Worm (Caenorhabditis elegans): ENCODE data around the gene try-9.
A peak's percentile ranks its signal among the peaks of the same experiment; 100 is the strongest.

try-9 gene

DNA sequence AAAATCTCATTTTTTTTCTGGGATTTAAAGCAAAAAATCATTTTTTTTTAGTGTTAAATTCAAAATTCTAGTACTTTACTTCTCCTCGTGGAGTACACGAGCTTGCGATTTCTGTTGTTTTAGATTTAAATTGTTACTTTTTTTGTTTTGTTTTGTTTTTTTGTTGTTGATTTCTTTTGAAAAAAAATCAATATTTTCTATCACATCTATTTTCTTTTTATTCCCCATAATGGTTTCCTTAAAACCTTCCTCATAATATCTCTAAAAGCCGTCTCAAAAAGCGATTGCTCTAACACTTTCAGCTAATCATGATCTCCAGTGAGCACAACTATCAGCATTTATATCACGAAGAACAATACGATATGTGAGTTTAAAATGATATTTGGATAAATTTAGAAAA, 33.6 kb upstream of the try-9 start, which contains the start of gene madf-3:
madf-3 (plus strand) TSS at position 301 of the 400 bp plus-strand sequence.
- TF ChIP-seq tbx-2 (tag; optimal IDR thresholded peaks at IDR 0.05) (no peak), pag-3 (tag; optimal IDR thresholded peaks at IDR 0.05; ENCODE audit: borderline replicate concordance) (no peak), ets-4 (tag; optimal IDR thresholded peaks at IDR 0.05) (no peak), rnt-1 (tag; optimal IDR thresholded peaks at IDR 0.05) (no peak), unc-86 (tag; optimal IDR thresholded peaks at IDR 0.05) (no peak), unc-55 (GFP tag; optimal IDR thresholded peaks at IDR 0.05) (no peak), ahr-1 (tag; optimal IDR thresholded peaks at IDR 0.05) (no peak), ceh-22 (tag; optimal IDR thresholded peaks at IDR 0.05) (no peak), ttx-3 (tag; optimal IDR thresholded peaks at IDR 0.05) (no peak), nfya-1 (tag; optimal IDR thresholded peaks at IDR 0.05) (no peak), dmd-4 (tag; optimal IDR thresholded peaks at IDR 0.05; ENCODE audit: borderline replicate concordance) (no peak), ceh-9 (tag; optimal IDR thresholded peaks at IDR 0.05) (no peak), dve-1 (tag; optimal IDR thresholded peaks at IDR 0.05) (no peak), nhr-232 (tag; optimal IDR thresholded peaks at IDR 0.05) (no peak), hlh-15 (tag; optimal IDR thresholded peaks at IDR 0.05) (no peak), ceh-45 (GFP tag; IDR thresholded peaks at IDR 0.05) (no peak), syd-9 (tag; optimal IDR thresholded peaks at IDR 0.05) (no peak), K02D7.2 (tag; optimal IDR thresholded peaks at IDR 0.05) (no peak)

DNA sequence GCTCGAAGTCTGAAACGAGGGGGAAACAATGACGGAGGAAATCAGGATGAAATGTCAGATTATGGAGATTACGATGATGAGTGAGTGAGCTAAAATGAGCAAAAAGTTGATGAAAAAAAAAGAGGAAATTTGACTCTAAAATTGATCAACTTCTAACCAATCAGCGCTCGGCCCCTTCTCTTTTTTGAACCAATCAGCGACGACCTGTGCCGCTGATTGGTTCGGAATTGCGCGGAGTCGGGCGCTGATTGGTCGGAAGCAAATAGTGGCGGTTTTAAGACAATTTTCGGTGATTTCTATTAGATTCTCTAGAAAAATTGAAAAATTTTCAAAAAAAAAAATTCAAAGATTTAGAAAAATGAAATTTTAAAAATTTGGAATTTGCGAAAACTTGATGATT, 30.3 kb upstream of the try-9 start:
- TF ChIP-seq hlh-30 (tag; optimal IDR thresholded peaks at IDR 0.05; ENCODE audit: insufficient read depth) (no peak), dve-1 (tag; optimal IDR thresholded peaks at IDR 0.05) (no peak), nfya-1 (tag; optimal IDR thresholded peaks at IDR 0.05) (peak; percentile 90)

DNA sequence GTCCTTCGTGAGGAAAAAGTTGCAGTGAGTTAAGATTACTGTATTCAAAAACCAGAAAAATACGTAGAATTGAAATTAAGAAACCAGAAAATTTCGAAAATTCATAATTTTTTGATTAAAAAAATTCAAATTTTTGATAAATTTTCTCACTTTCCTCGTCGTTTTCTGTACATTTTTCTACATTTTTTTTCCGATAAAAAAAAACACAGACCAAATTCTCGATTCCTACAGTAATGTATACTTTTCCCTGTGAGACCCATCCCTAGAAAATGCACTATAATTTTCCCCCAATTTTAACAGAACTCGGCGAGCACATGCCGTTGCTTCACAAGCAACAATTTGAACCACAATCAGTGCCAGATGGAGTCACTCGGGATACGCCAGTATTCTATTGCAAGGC, 28.1 kb upstream of the try-9 start, which contains the start of gene athp-2:
athp-2 (plus strand) TSS at position 301 of the 400 bp plus-strand sequence.
- TF ChIP-seq dve-1 (tag; optimal IDR thresholded peaks at IDR 0.05) (no peak), ceh-6 (GFP tag; optimal IDR thresholded peaks at IDR 0.05) (no peak), rnt-1 (tag; optimal IDR thresholded peaks at IDR 0.05) (no peak), nhr-232 (tag; optimal IDR thresholded peaks at IDR 0.05) (no peak), ztf-16 (tag; optimal IDR thresholded peaks at IDR 0.05) (no peak), unc-86 (tag; optimal IDR thresholded peaks at IDR 0.05) (no peak), tbx-2 (tag; optimal IDR thresholded peaks at IDR 0.05) (no peak), hlh-6 (tag; optimal IDR thresholded peaks at IDR 0.05) (no peak), gmeb-2 (tag; optimal IDR thresholded peaks at IDR 0.05) (no peak), pax-1 (tag; optimal IDR thresholded peaks at IDR 0.05) (no peak), C08G9.2 (tag; optimal IDR thresholded peaks at IDR 0.05) (no peak), pha-4 (tag; optimal IDR thresholded peaks at IDR 0.05) (no peak), unc-3 (GFP tag; conservative IDR thresholded peaks at IDR 0.05) (no peak), unc-3 (tag; optimal IDR thresholded peaks at IDR 0.05) (no peak), T23F11.4 (GFP tag; optimal IDR thresholded peaks at IDR 0.05) (no peak), ceh-31 (tag; optimal IDR thresholded peaks at IDR 0.05) (no peak)

DNA sequence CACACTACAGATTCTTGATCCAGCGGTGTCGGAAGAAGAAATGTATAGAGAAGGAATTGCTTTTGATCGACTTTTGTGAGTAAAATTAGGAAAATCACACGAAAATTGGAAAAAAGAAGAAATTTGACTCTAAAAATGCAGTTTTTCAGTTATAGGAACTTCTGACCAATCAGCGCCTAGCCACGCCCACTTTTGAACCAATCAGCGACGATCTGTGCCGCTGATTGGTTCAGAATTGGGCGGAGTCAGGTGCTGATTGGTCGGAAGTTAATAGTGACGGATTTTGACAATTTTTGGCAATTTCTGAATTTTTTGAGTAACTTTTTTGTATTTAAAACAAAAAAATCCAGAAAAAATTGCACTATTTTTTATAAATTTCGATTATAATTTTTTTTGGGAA, 26.5 kb upstream of the try-9 start:
- TF ChIP-seq T23F11.4 (GFP tag; optimal IDR thresholded peaks at IDR 0.05), result no peak
- peak; percentile 98 for TF ChIP-seq nfya-1 (tag; optimal IDR thresholded peaks at IDR 0.05)
- TF ChIP-seq dve-1 (tag; optimal IDR thresholded peaks at IDR 0.05), result no peak
- TF ChIP-seq tbx-2 (tag; optimal IDR thresholded peaks at IDR 0.05), result no peak

DNA sequence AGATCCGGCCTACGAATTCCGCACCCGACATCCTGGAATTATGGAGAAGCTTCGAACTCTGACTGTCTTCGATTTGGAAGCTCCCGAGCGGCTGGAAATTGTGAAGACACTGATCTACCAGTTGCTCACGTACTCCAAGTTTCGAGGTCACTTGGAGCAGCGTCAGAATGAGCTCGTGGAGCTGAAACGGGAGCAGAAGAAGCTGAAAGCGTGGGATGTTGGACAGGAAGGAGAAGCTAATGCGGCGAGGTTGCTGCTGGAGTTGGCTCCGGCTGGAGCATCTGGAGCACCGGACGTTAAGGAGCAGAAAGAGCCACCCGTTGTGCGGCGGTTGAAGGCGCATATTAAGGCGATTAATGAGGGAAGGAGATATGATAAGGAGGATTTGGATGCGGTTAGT, 23.7 kb upstream of the try-9 start:
- TF ChIP-seq lin-11 (tag; optimal IDR thresholded peaks at IDR 0.05), result no peak
- TF ChIP-seq hlh-6 (tag; optimal IDR thresholded peaks at IDR 0.05), result peak; percentile 30

DNA sequence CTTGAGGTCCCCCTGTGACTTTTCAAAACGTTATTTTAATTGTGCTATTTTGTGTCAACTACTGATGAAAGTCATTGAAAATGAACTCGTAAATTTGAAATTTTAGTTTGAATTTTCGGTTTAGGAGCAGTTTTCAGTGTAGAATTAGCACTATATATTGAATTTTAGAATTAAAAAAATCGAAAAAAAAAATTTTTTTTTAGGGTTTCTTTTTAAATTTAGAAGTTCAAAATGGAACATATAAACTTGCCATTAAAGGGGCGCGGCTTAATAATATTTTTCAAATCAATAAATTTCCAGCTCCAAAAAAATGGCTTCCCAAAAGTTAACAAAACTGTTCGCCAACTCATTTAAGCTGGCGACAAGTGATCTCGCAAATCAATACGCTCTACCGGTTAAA, 17.1 kb upstream of the try-9 start, which contains the start of gene H20J04.9:
H20J04.9 (plus strand) TSS at position 301 of the 400 bp plus-strand sequence.
- TF ChIP-seq hlh-13 (GFP tag; optimal IDR thresholded peaks at IDR 0.05) (no peak), F13H6.1 (tag; optimal IDR thresholded peaks at IDR 0.05) (no peak), unc-86 (tag; optimal IDR thresholded peaks at IDR 0.05) (no peak), ceh-31 (tag; optimal IDR thresholded peaks at IDR 0.05) (no peak), ets-4 (tag; optimal IDR thresholded peaks at IDR 0.05) (no peak), pros-1 (tag; optimal IDR thresholded peaks at IDR 0.05) (no peak), pax-1 (tag; optimal IDR thresholded peaks at IDR 0.05) (no peak)

Measured in whole organism, late embryonic.